Fruit fly (Drosophila melanogaster): Measurements from ENCODE around the gene Spag1.

DNA sequence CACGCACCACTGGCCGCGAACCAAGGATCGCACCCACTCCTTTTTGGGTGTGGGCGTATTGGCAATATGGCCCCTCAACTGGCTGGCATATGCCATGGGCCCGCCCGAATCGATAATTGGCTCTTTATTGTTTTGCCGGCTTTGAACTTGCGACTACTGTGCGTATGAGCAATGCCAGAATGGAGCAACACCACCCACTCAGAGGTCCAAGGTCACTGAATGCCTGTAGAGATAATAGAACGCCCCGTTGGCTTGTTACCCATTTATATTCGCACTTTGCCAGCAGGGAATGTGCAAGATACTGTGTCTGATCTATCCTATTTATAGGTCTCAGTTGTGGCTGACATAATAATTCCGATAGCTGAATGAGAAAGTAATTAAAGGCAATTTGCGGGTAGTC lies 7.9 kb downstream of the Spag1 start:
- TF ChIP-seq pad (GFP tag; optimal IDR thresholded peaks at IDR 0.05) (no peak), Mnt (GFP tag; optimal IDR thresholded peaks at IDR 0.05) (no peak), cic (GFP tag; optimal IDR thresholded peaks at IDR 0.05) (no peak), CG1620 (GFP tag; optimal IDR thresholded peaks at IDR 0.05) (no peak), bab1 (GFP tag; optimal IDR thresholded peaks at IDR 0.05) (no peak), Hr96 (GFP tag; optimal IDR thresholded peaks at IDR 0.05) (no peak)
